Worm (Caenorhabditis elegans): ENCODE data around the gene C49C3.9.

C49C3.9 gene

ce11 chrIV:17342179-17342578, at the start of gene C49C3.9:
Gene C49C3.9 (minus strand): TSS chrIV:17342314.
- TF ChIP-seq ceh-39 (tag; optimal IDR thresholded peaks at IDR 0.05) = no peak
- no peak for TF ChIP-seq nhr-28 (tag; optimal IDR thresholded peaks at IDR 0.05)
- TF ChIP-seq unc-120 (tag; optimal IDR thresholded peaks at IDR 0.05; ENCODE audit: poor library complexity, severe bottlenecking) = no peak
- no peak for TF ChIP-seq unc-62 (GFP tag; optimal IDR thresholded peaks at IDR 0.05)
- TF ChIP-seq ces-1 (GFP tag; optimal IDR thresholded peaks at IDR 0.05) = no peak
- no peak for TF ChIP-seq zip-8 (tag; optimal IDR thresholded peaks at IDR 0.05)
- no peak for TF ChIP-seq nhr-76 (tag; optimal IDR thresholded peaks at IDR 0.05)
- TF ChIP-seq mep-1 (tag; optimal IDR thresholded peaks at IDR 0.05) = no peak
- TF ChIP-seq lsy-2 (tag; optimal IDR thresholded peaks at IDR 0.05) = no peak
- no peak for TF ChIP-seq ham-2 (GFP tag; optimal IDR thresholded peaks at IDR 0.05)
- no peak for TF ChIP-seq bed-3 (GFP tag; optimal IDR thresholded peaks at IDR 0.05)
- TF ChIP-seq ceh-43 (GFP tag; optimal IDR thresholded peaks at IDR 0.05) = no peak
- no peak for TF ChIP-seq elt-1 (tag; optimal IDR thresholded peaks at IDR 0.05; ENCODE audit: borderline replicate concordance, insufficient read depth)
- TF ChIP-seq ztf-11 (tag; optimal IDR thresholded peaks at IDR 0.05) = no peak
- no peak for TF ChIP-seq unc-39 (tag; optimal IDR thresholded peaks at IDR 0.05)
- no peak for TF ChIP-seq elt-3 (tag; optimal IDR thresholded peaks at IDR 0.05)
- TF ChIP-seq flh-1 (GFP tag; optimal IDR thresholded peaks at IDR 0.05) = no peak
- no peak for TF ChIP-seq snpc-4 (tag; optimal IDR thresholded peaks at IDR 0.05)

ce11 chrIV:17387442-17387967, 45.4 kb upstream of the C49C3.9 start, which contains the start of gene T02D1.8:
Gene T02D1.8 (minus strand): TSS chrIV:17387492.
- TF ChIP-seq nhr-2 (tag; optimal IDR thresholded peaks at IDR 0.05) (no peak), hlh-1 (tag; optimal IDR thresholded peaks at IDR 0.05) (peak; percentile 25)

ce11 chrIV:17383046-17383445, 40.9 kb upstream of the C49C3.9 start, which contains the start of gene C30H6.12:
Gene C30H6.12 (plus strand): TSS chrIV:17383346.
- no peak for TF ChIP-seq mep-1 (tag; optimal IDR thresholded peaks at IDR 0.05)
- no peak for TF ChIP-seq snpc-4 (tag; optimal IDR thresholded peaks at IDR 0.05)
- TF ChIP-seq nhr-237 (tag; optimal IDR thresholded peaks at IDR 0.05) = no peak
- TF ChIP-seq nhr-2 (tag; optimal IDR thresholded peaks at IDR 0.05) = no peak
- TF ChIP-seq ceh-39 (tag; optimal IDR thresholded peaks at IDR 0.05) = no peak
- TF ChIP-seq mab-5 (tag; optimal IDR thresholded peaks at IDR 0.05) = no peak
- TF ChIP-seq hlh-1 (tag; optimal IDR thresholded peaks at IDR 0.05) = no peak
- no peak for TF ChIP-seq flh-1 (GFP tag; optimal IDR thresholded peaks at IDR 0.05)

- TF ChIP-seq drap-1 (GFP tag; optimal IDR thresholded peaks at IDR 0.05) (no peak), unc-62 (GFP tag; optimal IDR thresholded peaks at IDR 0.05) (no peak), nhr-237 (tag; optimal IDR thresholded peaks at IDR 0.05) (no peak), hlh-1 (tag; optimal IDR thresholded peaks at IDR 0.05) (no peak), zip-8 (tag; optimal IDR thresholded peaks at IDR 0.05) (no peak), sem-2 (GFP tag; optimal IDR thresholded peaks at IDR 0.05) (no peak), bed-3 (GFP tag; optimal IDR thresholded peaks at IDR 0.05) (no peak), sptf-1 (tag; optimal IDR thresholded peaks at IDR 0.05) (no peak), mab-5 (tag; optimal IDR thresholded peaks at IDR 0.05) (no peak), ceh-43 (GFP tag; optimal IDR thresholded peaks at IDR 0.05) (no peak), nhr-28 (tag; optimal IDR thresholded peaks at IDR 0.05) (no peak), M03D4.4 (tag; optimal IDR thresholded peaks at IDR 0.05) (no peak), ceh-39 (tag; optimal IDR thresholded peaks at IDR 0.05) (no peak), ztf-11 (tag; optimal IDR thresholded peaks at IDR 0.05) (no peak), lin-13 (tag; optimal IDR thresholded peaks at IDR 0.05) (no peak)
Observed at ce11 chrIV:17382029-17382428, 39.9 kb upstream of the C49C3.9 start, which contains the start of gene C30H6.8. Gene C30H6.8 (plus strand): TSS chrIV:17382329.

ce11 chrIV:17380061-17380680, 38.1 kb upstream of the C49C3.9 start, which contains the start of the genes C30H6.9 and dlat-2:
Gene C30H6.9 (minus strand): TSS chrIV:17380170.
Gene dlat-2 (plus strand): TSS chrIV:17380626.
- TF ChIP-seq nhr-28 (tag; optimal IDR thresholded peaks at IDR 0.05) (no peak), flh-1 (GFP tag; optimal IDR thresholded peaks at IDR 0.05) (no peak), mep-1 (tag; optimal IDR thresholded peaks at IDR 0.05) (peak; percentile 22), ceh-43 (GFP tag; optimal IDR thresholded peaks at IDR 0.05) (no peak), lin-32 (GFP tag; optimal IDR thresholded peaks at IDR 0.05) (no peak), zip-8 (tag; optimal IDR thresholded peaks at IDR 0.05) (no peak), cnd-1 (tag; optimal IDR thresholded peaks at IDR 0.05) (no peak), lsy-2 (tag; optimal IDR thresholded peaks at IDR 0.05) (peak; percentile 31), pha-4 (tag; optimal IDR thresholded peaks at IDR 0.05) (peak; percentile 38), ces-1 (GFP tag; optimal IDR thresholded peaks at IDR 0.05) (peak; percentile 41)

All from whole organism, mixed stage, embryonic.